Worm (Caenorhabditis elegans) whole organism, L4/young adult: ENCODE measurements around the gene C50F4.1.

Source experiments
- W03F9.2 ChIP-seq: fragments of 150-350 bp; optimal IDR thresholded peaks from 2 replicates; lab custom pipeline; 2014; ENCODE audit warnings: missing biosample characterization, missing genetic modification characterization
- dao-5 ChIP-seq: sonication (generic microtip); optimal IDR thresholded peaks from 2 replicates; lab custom pipeline; 2016; ENCODE audit warnings: missing genotype, missing genetic modification characterization, moderate library complexity, missing compliant biosample characterization
- him-1 ChIP-seq: sonication (generic microtip); optimal IDR thresholded peaks from 2 replicates; lab custom pipeline; 2016; ENCODE audit warnings: missing genotype, missing genetic modification reagents, missing genetic modification characterization, missing compliant biosample characterization

ce11 chrV:9518832-9519231, 7.8 kb upstream of the C50F4.1 start, which contains the start of gene C50F4.8:
- no peak for TF ChIP-seq him-1 (tag; lab: Kevin White, UChicago)
- no peak for TF ChIP-seq dao-5
- TF ChIP-seq W03F9.2 (tag; lab: Kevin White, UChicago): no peak
